Worm (Caenorhabditis elegans): ENCODE measurements around the gene E02C12.11.

ce11 chrV:9414516-9414915, 34.8 kb upstream of the E02C12.11 start, which contains the start of gene F36D4.4:
- TF ChIP-seq W03F9.2 (tag; optimal IDR thresholded peaks at IDR 0.05): no peak
- TF ChIP-seq dao-5 (tag; optimal IDR thresholded peaks at IDR 0.05): no peak
- TF ChIP-seq him-1 (tag; optimal IDR thresholded peaks at IDR 0.05): no peak

All from whole organism, L4/young adult.